Fruit fly (Drosophila melanogaster): ENCODE data around the gene larp.

Gene larp

DNA sequence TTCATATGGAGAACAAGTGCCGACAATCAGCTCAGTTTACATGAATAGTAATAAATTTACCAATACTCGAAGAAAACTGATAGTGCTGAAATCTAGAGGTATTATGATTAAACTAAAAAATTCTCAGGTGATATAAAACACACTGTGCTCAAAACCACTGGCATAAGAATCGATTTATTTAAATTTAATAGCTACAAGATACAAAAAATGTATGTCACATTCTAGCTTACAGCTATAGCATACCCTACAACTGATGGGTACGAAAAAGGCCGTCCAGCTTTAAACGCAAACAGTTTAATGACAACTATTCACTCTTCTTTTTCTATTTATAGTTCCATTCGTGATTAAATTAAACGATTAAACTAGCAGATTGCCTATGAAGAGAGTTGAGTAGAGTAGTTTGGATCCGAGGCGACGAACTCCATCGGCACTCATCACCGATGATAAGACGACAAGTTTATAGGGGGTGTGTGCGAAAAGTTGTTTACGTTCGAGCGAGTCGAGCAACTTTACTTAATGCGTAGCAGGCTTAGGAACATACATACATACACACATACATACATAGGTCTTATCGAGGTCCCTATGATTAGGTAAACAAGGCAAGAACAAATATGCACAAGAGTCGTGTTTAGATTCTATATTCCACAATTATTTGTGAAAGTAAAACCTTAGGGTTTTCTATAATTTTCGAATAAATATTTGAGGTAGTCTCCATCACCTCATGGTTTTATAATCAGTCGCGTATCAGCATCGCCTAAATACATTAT, 7.3 kb downstream of the larp start (continued):
- TF ChIP-seq CG11723 (GFP tag; optimal IDR thresholded peaks at IDR 0.05): peak; percentile 43
- TF ChIP-seq Atf6 (GFP tag; IDR thresholded peaks at IDR 0.05): peak; percentile 74
- TF ChIP-seq H15 (GFP tag; IDR thresholded peaks at IDR 0.05): peak; percentile 40
- TF ChIP-seq Sry-β (GFP tag; optimal IDR thresholded peaks at IDR 0.05): peak; percentile 35
- peak; percentile 89 for TF ChIP-seq CG9727 (GFP tag; optimal IDR thresholded peaks at IDR 0.05)
- TF ChIP-seq CG10565 (GFP tag; optimal IDR thresholded peaks at IDR 0.05): peak; percentile 28
- no peak for TF ChIP-seq corto (GFP tag; optimal IDR thresholded peaks at IDR 0.05)
- peak; percentile 76 for TF ChIP-seq pho (GFP tag; optimal IDR thresholded peaks at IDR 0.05)
- no peak for TF ChIP-seq Opbp (GFP tag; IDR thresholded peaks at IDR 0.05; ENCODE audit: partially characterized antibody)
- TF ChIP-seq seq (GFP tag; IDR thresholded peaks at IDR 0.05): peak; percentile 43; the same call in 1 of the 2 replicates
- TF ChIP-seq az2 (GFP tag; optimal IDR thresholded peaks at IDR 0.05): peak; percentile 38
- TF ChIP-seq CG14860 (GFP tag; IDR thresholded peaks at IDR 0.05; ENCODE audit: partially characterized antibody): no peak
- no peak for TF ChIP-seq nerfin-2 (GFP tag; IDR thresholded peaks at IDR 0.05; ENCODE audit: partially characterized antibody)
- TF ChIP-seq Tbp (GFP tag; optimal IDR thresholded peaks at IDR 0.05): no peak
- peak; percentile 44 for TF ChIP-seq CG32772 (GFP tag; IDR thresholded peaks at IDR 0.05)
- no peak for TF ChIP-seq pros (GFP tag; optimal IDR thresholded peaks at IDR 0.05)
- TF ChIP-seq fd3F (GFP tag; optimal IDR thresholded peaks at IDR 0.05): peak; percentile 60
- TF ChIP-seq Taf1 (GFP tag; IDR thresholded peaks at IDR 0.05): peak; percentile 86
- peak; percentile 72 for TF ChIP-seq CG3407 (GFP tag; optimal IDR thresholded peaks at IDR 0.05)
- TF ChIP-seq gt (GFP tag; IDR thresholded peaks at IDR 0.05): 0 out of 2 replicates have a peak, but pooled peaks have one; percentile 9
- peak; percentile 60 for TF ChIP-seq Atf-2 (GFP tag; optimal IDR thresholded peaks at IDR 0.05)
- peak; percentile 11 for TF ChIP-seq CG31388 (GFP tag; optimal IDR thresholded peaks at IDR 0.05)
- TF ChIP-seq Mad (GFP tag; optimal IDR thresholded peaks at IDR 0.05): peak; percentile 57
- TF ChIP-seq her (GFP tag; optimal IDR thresholded peaks at IDR 0.05): peak; percentile 32
- TF ChIP-seq Usf (GFP tag; optimal IDR thresholded peaks at IDR 0.05): no peak
- TF ChIP-seq so (GFP tag; IDR thresholded peaks at IDR 0.05): peak; percentile 53; the same call in 2 of the 3 replicates
- peak; percentile 42 for TF ChIP-seq repo (GFP tag; optimal IDR thresholded peaks at IDR 0.05)
- TF ChIP-seq kay (GFP tag; optimal IDR thresholded peaks at IDR 0.05): peak; percentile 82
- peak; percentile 21 for TF ChIP-seq crc (GFP tag; optimal IDR thresholded peaks at IDR 0.05)
- peak; percentile 5 for TF ChIP-seq CG31365 (tag; optimal IDR thresholded peaks at IDR 0.05)
- TF ChIP-seq CG2199 (GFP tag; IDR thresholded peaks at IDR 0.05): no peak
- TF ChIP-seq emc (GFP tag; optimal IDR thresholded peaks at IDR 0.05): no peak
- TF ChIP-seq Side (GFP tag; optimal IDR thresholded peaks at IDR 0.05): peak; percentile 50
- peak; percentile 61 for TF ChIP-seq CG5180 (GFP tag; optimal IDR thresholded peaks at IDR 0.05)
- peak; percentile 67 for TF ChIP-seq zfh2 (GFP tag; optimal IDR thresholded peaks at IDR 0.05)
- TF ChIP-seq sens-2 (GFP tag; IDR thresholded peaks at IDR 0.05): peak; percentile 39
- TF ChIP-seq CG6654 (GFP tag; optimal IDR thresholded peaks at IDR 0.05): no peak
- peak; percentile 78 for TF ChIP-seq tup (GFP tag; optimal IDR thresholded peaks at IDR 0.05)
- peak; percentile 32; the same call in 1 of the 2 replicates for TF ChIP-seq bowl (GFP tag; IDR thresholded peaks at IDR 0.05)
- peak; percentile 73 for TF ChIP-seq dati (GFP tag; IDR thresholded peaks at IDR 0.05)
- peak; percentile 49 for TF ChIP-seq CG17361 (GFP tag; IDR thresholded peaks at IDR 0.05)
- peak; percentile 55 for TF ChIP-seq Adf1 (GFP tag; IDR thresholded peaks at IDR 0.05)
- peak; percentile 75 for TF ChIP-seq cas (GFP tag; IDR thresholded peaks at IDR 0.05)
- TF ChIP-seq CG2889 (GFP tag; IDR thresholded peaks at IDR 0.05): peak; percentile 64; the same call in 2 of the 3 replicates
- no peak for TF ChIP-seq Elba2 (GFP tag; optimal IDR thresholded peaks at IDR 0.05)
- peak; percentile 82 for TF ChIP-seq mam (GFP tag; optimal IDR thresholded peaks at IDR 0.05)
- no peak for TF ChIP-seq fru (optimal IDR thresholded peaks at IDR 0.05)
- peak; percentile 73 for TF ChIP-seq CG8944 (GFP tag; optimal IDR thresholded peaks at IDR 0.05)
- TF ChIP-seq slou (GFP tag; optimal IDR thresholded peaks at IDR 0.05): peak; percentile 52
- peak; percentile 49 to 73 for TF ChIP-seq Pdp1 (GFP tag; optimal IDR thresholded peaks at IDR 0.05)

Measured in whole organism, embryonic.